Worm (Caenorhabditis elegans) whole organism, L4/young adult: ENCODE results near the gene cpd-2.

Source experiments
- dao-5 ChIP-seq: sonication (generic microtip); optimal IDR thresholded peaks from 2 replicates; lab custom pipeline; 2016; ENCODE audit warnings: missing genotype, missing genetic modification characterization, moderate library complexity, missing compliant biosample characterization
- him-1 ChIP-seq: sonication (generic microtip); optimal IDR thresholded peaks from 2 replicates; lab custom pipeline; 2016; ENCODE audit warnings: missing genotype, missing genetic modification reagents, missing genetic modification characterization, missing compliant biosample characterization

- TF ChIP-seq him-1 (tag; lab: Kevin White, UChicago) (no peak), dao-5 (tag; lab: Kevin White, UChicago) (no peak)
Observed at ce11 chrX:16091166-16091565, 41.5 kb downstream of the cpd-2 start.
